Fruit fly (Drosophila melanogaster) S2 (cell line): Measurements from ENCODE around the gene Sap47.

Experiments
- CG8478 ChIP-seq: fragments of >200 bp; optimal IDR thresholded peaks from 2 replicates; lab custom pipeline; 2018
- CTCF ChIP-seq, 2 experiments: fragments of >200 bp; optimal IDR thresholded peaks; 2 replicates each; lab custom pipeline; 2018

The Sap47 gene

DNA sequence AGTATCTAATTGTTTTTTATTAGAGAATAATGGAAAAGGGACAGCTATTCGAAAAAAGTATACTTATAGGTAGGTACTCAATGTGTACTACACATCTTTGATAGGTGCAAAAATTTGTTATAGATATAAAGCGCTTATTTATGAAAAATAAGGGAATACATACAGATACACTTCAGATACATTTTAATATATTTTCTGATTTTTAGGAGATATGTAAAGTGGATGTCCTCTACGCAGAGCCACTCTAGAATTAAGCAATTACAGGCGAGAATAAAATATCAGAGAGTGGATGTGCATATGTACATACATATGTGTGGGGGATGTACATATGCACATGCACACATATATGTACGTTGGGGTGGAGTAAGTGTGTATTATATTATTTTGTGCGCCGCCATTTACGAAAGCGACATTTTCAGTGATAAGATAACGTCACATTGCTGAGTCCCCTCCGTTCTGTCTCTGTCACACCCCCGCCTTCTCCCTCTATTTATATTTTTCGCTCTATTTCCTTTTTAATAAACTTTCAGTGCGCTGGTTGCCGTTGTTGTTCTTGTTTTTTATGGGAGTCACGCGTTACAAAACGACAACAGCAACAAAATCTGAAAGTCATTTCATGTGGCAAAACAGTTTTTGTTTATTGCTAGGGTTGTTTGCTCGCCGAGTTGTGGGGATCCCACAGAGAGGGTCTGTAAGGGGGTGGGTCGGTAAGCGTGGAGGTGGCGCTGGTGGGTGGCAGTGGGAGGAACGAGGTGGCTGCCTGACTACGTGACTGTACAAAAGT, 70.0 kb downstream of the Sap47 start:
- no peak for TF ChIP-seq CTCF (optimal IDR thresholded peaks at IDR 0.05; lab: Kevin White, UChicago)
- peak; percentile 61 for TF ChIP-seq CG8478 (lab: Kevin White, UChicago)

DNA sequence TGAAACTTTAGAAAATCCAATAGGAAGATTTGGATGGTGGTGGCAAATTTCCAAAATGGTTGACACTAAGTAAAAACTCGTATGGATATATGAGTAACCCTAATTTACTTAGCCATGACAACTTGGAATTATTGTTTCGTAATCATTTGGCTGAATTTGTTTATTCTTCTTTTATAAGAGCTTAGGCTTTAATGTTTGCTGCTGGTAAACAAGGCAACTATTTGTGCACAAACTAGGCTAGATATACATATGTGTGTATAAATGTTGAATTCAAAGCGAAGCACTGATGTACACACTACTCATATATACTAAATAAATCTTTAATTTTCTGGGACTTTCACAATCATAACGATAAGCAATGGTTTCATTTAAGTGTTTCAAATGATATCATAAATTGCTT, 71.0 kb downstream of the Sap47 start:
- TF ChIP-seq CTCF (optimal IDR thresholded peaks at IDR 0.05; lab: Kevin White, UChicago): no peak
- no peak for TF ChIP-seq CG8478 (lab: Kevin White, UChicago)

DNA sequence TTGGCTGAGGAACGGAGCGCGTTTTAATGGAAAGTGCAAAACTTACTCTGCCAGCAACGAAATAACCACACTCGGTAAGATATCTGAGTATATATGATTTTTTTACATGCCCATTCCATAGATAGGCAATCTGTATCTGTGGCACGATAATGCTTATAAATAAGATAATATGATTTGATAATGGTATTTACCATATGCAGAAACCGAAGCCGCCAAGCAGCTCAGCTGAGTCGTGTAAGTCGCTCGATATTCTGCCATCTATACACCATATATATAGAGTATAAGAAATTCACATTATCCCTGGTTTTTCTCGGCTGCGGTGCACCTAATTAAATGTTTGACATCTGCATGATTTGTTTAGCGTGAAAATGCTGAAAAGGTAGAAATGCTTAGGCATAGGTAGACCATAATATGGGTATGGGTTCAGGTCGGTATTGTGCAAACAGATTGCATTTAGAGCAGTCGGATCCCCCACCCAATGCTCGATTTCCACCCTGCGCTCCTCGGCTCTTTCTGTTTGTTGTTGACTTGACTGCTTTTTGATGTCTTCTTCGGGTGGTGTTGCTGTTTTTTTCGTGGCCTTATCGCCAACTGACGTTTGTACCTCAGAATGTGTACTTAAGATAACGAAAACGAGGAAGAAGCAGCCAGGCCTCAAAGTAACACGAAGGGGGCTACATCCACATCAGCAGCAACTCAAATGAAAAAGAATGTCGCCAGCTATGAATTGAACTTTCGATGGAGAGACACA, 72.1 kb downstream of the Sap47 start:
- TF ChIP-seq CTCF (optimal IDR thresholded peaks at IDR 0.05; lab: Kevin White, UChicago): no peak
- no peak for TF ChIP-seq CG8478 (lab: Kevin White, UChicago)

DNA sequence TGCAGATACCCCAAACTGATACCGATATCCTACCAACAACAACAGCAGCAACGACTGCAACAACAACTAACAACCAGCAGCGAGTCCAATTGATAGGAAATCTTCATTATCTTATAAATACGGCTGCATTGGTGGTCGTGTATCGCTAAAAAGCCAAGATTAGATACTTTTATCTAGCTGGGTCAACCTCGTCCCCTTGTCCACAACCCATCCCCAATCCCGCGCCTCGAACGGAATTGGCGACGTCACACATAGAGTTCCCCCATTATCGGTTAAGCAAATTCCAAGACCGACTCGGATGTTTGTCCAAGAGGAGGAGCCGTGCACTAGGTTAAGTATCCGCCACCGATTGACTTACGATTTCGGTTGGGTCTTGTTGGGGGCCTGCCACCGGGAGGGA, 73.4 kb downstream of the Sap47 start:
- TF ChIP-seq CTCF (optimal IDR thresholded peaks at IDR 0.05; lab: Kevin White, UChicago) (no peak), CG8478 (lab: Kevin White, UChicago) (no peak)

DNA sequence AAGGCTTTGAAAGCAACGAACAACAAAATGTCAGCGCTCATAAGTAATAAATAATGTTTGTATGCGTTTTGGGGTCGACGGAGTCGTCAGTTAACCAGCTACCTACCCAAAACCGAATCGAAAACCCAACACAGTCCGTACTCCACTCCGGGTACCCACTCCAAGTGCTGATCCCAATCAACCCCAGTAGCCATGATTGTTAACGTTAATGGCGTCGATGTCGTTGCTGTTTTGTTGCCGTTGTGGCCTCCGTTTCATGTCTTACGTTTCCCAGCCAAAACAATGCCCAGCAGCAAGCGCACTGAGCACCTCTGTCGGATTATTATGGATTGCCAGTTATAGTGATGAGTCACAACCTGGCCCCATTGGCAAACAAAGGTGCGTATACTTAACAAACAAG, 74.1 kb downstream of the Sap47 start, which contains the start of gene GATAe:
TSS of gene GATAe (plus strand) at position 76 of the 400 bp plus-strand sequence.
- TF ChIP-seq CTCF (optimal IDR thresholded peaks at IDR 0.05; lab: Kevin White, UChicago) (no peak), CG8478 (lab: Kevin White, UChicago) (no peak)

DNA sequence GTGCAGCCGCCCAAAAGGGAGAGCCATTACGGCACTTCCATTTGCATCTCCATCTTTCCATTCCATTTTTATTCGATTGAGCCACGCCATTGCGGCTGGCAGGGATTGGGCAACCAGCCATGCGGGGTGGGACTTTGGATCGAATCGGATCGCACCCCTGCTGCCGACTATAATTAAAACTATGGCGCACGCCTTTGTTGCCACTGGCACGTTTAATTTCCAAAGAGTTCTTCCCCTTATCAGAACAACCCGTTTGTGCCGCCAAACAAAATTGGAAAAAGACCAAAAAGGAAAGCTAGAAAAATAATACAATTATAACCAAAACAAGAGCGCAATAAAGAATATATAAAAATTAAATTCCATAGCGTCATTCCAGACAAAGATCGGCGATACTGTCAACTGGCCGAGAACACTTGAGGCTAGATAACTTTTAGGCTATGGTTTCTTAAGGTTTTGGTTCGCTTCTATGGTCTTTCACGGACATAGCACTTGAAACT, 75.2 kb downstream of the Sap47 start:
- TF ChIP-seq CTCF (optimal IDR thresholded peaks at IDR 0.05; lab: Kevin White, UChicago) (no peak), CG8478 (lab: Kevin White, UChicago) (no peak)
